Worm (Caenorhabditis elegans) whole organism, young adult: ENCODE results near the gene ZK180.5.
A peak's percentile ranks its signal among the peaks of the same experiment; 100 is the strongest.

Source experiments
- K11D2.4 ChIP-seq: fragments of 200-800 bp; sonication (Bioruptor generic); IDR thresholded peaks from 2 replicates; pipeline ENCODE4 v1.3.6; 2022; ENCODE audit warnings: missing genetic modification reagents, missing genetic modification characterization, missing compliant biosample characterization
- Y79H2A.3 ChIP-seq: fragments of 200-800 bp; sonication (Bioruptor generic); conservative IDR thresholded peaks from 2 replicates; pipeline ENCODE4 v1.3.6; 2022; ENCODE audit warnings: missing genetic modification reagents, missing genetic modification characterization, missing compliant biosample characterization
- aptf-2 ChIP-seq: fragments of 200-800 bp; sonication (Bioruptor generic); conservative IDR thresholded peaks from 2 replicates; pipeline ENCODE4 v1.3.6; 2022; ENCODE audit warnings: missing genetic modification reagents, missing genetic modification characterization, missing compliant biosample characterization
- ceh-58 ChIP-seq: fragments of 200-800 bp; sonication (Bioruptor generic); IDR thresholded peaks from 2 replicates; pipeline ENCODE4 v1.3.6; 2022; ENCODE audit warnings: missing genetic modification characterization, missing compliant biosample characterization
- egl-18 ChIP-seq: fragments of 200-800 bp; sonication (Bioruptor generic); IDR thresholded peaks from 2 replicates; pipeline ENCODE4 v1.3.6; 2022; ENCODE audit warnings: missing genetic modification reagents, missing genetic modification characterization, missing compliant biosample characterization
- egrh-3 ChIP-seq: fragments of 200-800 bp; sonication (Bioruptor generic); IDR thresholded peaks from 2 replicates; pipeline ENCODE4 v1.3.6; 2022; ENCODE audit warnings: missing genetic modification reagents, missing genetic modification characterization, missing compliant biosample characterization
- ets-4 ChIP-seq: fragments of 200-800 bp; sonication (Bioruptor generic); optimal IDR thresholded peaks from 2 replicates; lab custom pipeline; 2018; ENCODE audit warnings: mild to moderate bottlenecking, missing genetic modification characterization, missing compliant biosample characterization
- lin-35 ChIP-seq, 3 experiments: fragments of 150-350 bp in 2 of 3; sonication (generic microtip) in 1 of 3; optimal IDR thresholded peaks; 2 replicates each; lab custom pipeline; 2014 to 2018; ENCODE audit warnings: missing biosample characterization in 3 of 3, missing genetic modification characterization in 3 of 3, missing genetic modification reagents in 3 of 3
- mes-4 ChIP-seq: sonication (generic microtip); optimal IDR thresholded peaks from 2 replicates; lab custom pipeline; 2016; ENCODE audit warnings: missing genotype, missing genetic modification characterization, missing compliant biosample characterization
- nhr-179 ChIP-seq: sonication (generic microtip); optimal IDR thresholded peaks from 2 replicates; lab custom pipeline; 2016; ENCODE audit warnings: mild to moderate bottlenecking, missing genetic modification characterization, missing compliant biosample characterization
- pha-4 ChIP-seq: fragments of 150-350 bp; sonication (generic microtip); optimal IDR thresholded peaks from 2 replicates; lab custom pipeline; 2014; ENCODE audit warnings: missing biosample characterization, missing genetic modification reagents, missing genetic modification characterization
- snpc-4 ChIP-seq, 5 experiments: fragments of 150-350 bp in 1 of 5; sonication (generic microtip) in 4 of 5; optimal IDR thresholded peaks; 2 replicates each; lab custom pipeline; 2014 to 2018; ENCODE audit warnings: missing genetic modification characterization in 5 of 5, missing biosample characterization in 3 of 5, antibody characterized with exemption in 2 of 5, mild to moderate bottlenecking in 2 of 5, missing compliant biosample characterization in 2 of 5, missing genotype in 2 of 5, moderate library complexity in 2 of 5, missing genetic modification reagents in 1 of 5
- unc-62 ChIP-seq: fragments of 150-350 bp; optimal IDR thresholded peaks from 2 replicates; lab custom pipeline; 2014; ENCODE audit warnings: missing biosample characterization, missing genetic modification reagents, missing genetic modification characterization
- xnd-1 ChIP-seq: sonication (generic microtip); optimal IDR thresholded peaks from 2 replicates; lab custom pipeline; 2016; ENCODE audit warnings: missing genotype, missing genetic modification reagents, missing genetic modification characterization, missing compliant biosample characterization

- TF ChIP-seq unc-62 (GFP tag; lab: Kevin White, UChicago) (no peak), ets-4 (no peak), egrh-3 (GFP tag; lab: Robert Waterston, UW) (peak; percentile 21; the same call in 1 of the 2 replicates), aptf-2 (GFP tag; lab: Robert Waterston, UW) (no peak), mes-4 (tag; lab: Kevin White, UChicago) (no peak), pha-4 (tag; lab: Kevin White, UChicago) (no peak), xnd-1 (tag; lab: Kevin White, UChicago) (no peak), snpc-4 (GFP tag; optimal IDR thresholded peaks at IDR 0.05; lab: Kevin White, UChicago) (no peak), snpc-4 (tag; optimal IDR thresholded peaks at IDR 0.05; lab: Kevin White, UChicago) (no peak), egl-18 (no peak), nhr-179 (tag; lab: Kevin White, UChicago) (no peak), ceh-58 (GFP tag; lab: Robert Waterston, UW) (no peak), lin-35 (GFP tag; optimal IDR thresholded peaks at IDR 0.05; lab: Kevin White, UChicago) (no peak), K11D2.4 (GFP tag; lab: Robert Waterston, UW) (no peak), Y79H2A.3 (no peak)
These were observed 26.8 kb downstream of the ZK180.5 start, which contains the start of gene ZK180.7 for ce11 chrIV:4490148-4490652.
